Worm (Caenorhabditis elegans): ENCODE results near the gene dcaf-13.

Gene dcaf-13

DNA sequence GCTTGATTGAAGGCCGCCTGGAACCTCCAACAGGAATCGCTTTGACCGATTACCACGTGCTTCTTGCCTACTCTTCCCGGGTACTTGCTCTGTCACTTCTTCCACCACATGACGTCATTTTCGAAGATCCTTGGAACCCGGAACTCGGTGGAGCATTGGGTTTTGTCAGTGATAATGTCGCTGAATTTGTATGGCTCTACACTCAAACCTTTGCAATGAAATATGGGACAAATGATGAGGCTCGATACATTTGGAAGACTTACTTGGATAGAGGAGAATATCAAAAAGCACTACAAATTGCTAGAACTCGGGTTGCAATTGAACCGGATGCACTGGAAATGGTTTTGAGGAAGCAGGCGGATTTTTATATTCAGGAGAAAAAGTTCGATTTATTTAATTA is 38.1 kb upstream of the dcaf-13 start:
- TF ChIP-seq unc-62 (GFP tag; optimal IDR thresholded peaks at IDR 0.05) (no peak), zip-8 (tag; optimal IDR thresholded peaks at IDR 0.05) (no peak), ceh-83 (GFP tag; optimal IDR thresholded peaks at IDR 0.05) (no peak), bed-3 (GFP tag; optimal IDR thresholded peaks at IDR 0.05) (no peak), lin-13 (tag; optimal IDR thresholded peaks at IDR 0.05) (no peak), flh-1 (GFP tag; optimal IDR thresholded peaks at IDR 0.05) (no peak), sptf-1 (tag; optimal IDR thresholded peaks at IDR 0.05) (no peak), blmp-1 (tag; optimal IDR thresholded peaks at IDR 0.05) (no peak), nhr-2 (tag; optimal IDR thresholded peaks at IDR 0.05) (no peak), nhr-237 (tag; optimal IDR thresholded peaks at IDR 0.05) (no peak), lin-32 (GFP tag; optimal IDR thresholded peaks at IDR 0.05) (no peak), M03D4.4 (tag; optimal IDR thresholded peaks at IDR 0.05) (no peak)

ce11 chrII:4460851-4461250 is 36.1 kb upstream of the dcaf-13 start, which contains the start of the genes T12C9.7 and vps-18:
Gene T12C9.7, minus strand, starts transcription at chrII:4460951.
Gene vps-18, plus strand, starts transcription at chrII:4461130.
- no peak for TF ChIP-seq elt-1 (tag; optimal IDR thresholded peaks at IDR 0.05; ENCODE audit: borderline replicate concordance, insufficient read depth)
- TF ChIP-seq unc-120 (tag; optimal IDR thresholded peaks at IDR 0.05; ENCODE audit: poor library complexity, severe bottlenecking), result no peak
- no peak for TF ChIP-seq drap-1 (GFP tag; optimal IDR thresholded peaks at IDR 0.05)

DNA sequence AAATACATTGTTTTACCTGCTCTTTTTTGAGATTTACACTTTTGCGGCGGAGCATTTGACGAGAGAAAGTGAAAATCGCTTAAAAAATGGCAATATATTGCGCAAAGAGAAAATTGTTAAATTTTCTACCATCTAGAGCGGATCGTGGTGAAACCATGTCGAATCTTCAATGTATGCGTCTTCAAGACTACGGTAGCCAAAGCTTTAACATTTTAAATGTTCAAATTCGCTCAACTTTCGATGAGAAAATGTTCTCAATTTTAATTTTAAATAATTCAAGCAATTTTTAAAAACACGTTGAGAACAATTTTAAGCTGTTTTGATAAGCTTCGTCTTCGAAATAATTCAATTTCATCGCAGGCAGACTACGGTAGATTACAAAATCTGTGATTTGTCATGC is 35.6 kb upstream of the dcaf-13 start:
- no peak for TF ChIP-seq snpc-4 (tag; optimal IDR thresholded peaks at IDR 0.05)
- no peak for TF ChIP-seq bed-3 (GFP tag; optimal IDR thresholded peaks at IDR 0.05)
- TF ChIP-seq ham-2 (GFP tag; optimal IDR thresholded peaks at IDR 0.05), result no peak
- TF ChIP-seq sptf-1 (tag; optimal IDR thresholded peaks at IDR 0.05), result no peak
- TF ChIP-seq ceh-39 (tag; optimal IDR thresholded peaks at IDR 0.05), result no peak
- no peak for TF ChIP-seq drap-1 (GFP tag; optimal IDR thresholded peaks at IDR 0.05)

ce11 chrII:4456024-4456423 is 31.3 kb upstream of the dcaf-13 start:
- TF ChIP-seq ces-1 (GFP tag; optimal IDR thresholded peaks at IDR 0.05) (peak; percentile 45), tbx-8 (GFP tag; optimal IDR thresholded peaks at IDR 0.05) (no peak)

- TF ChIP-seq blmp-1 (tag; optimal IDR thresholded peaks at IDR 0.05) (no peak), mab-5 (tag; optimal IDR thresholded peaks at IDR 0.05) (no peak), lsy-2 (tag; optimal IDR thresholded peaks at IDR 0.05) (no peak), drap-1 (GFP tag; optimal IDR thresholded peaks at IDR 0.05) (no peak), nhr-237 (tag; optimal IDR thresholded peaks at IDR 0.05) (no peak), ceh-83 (GFP tag; optimal IDR thresholded peaks at IDR 0.05) (no peak), nhr-28 (tag; optimal IDR thresholded peaks at IDR 0.05) (no peak), sptf-1 (tag; optimal IDR thresholded peaks at IDR 0.05) (no peak), elt-3 (tag; optimal IDR thresholded peaks at IDR 0.05) (no peak), unc-120 (tag; optimal IDR thresholded peaks at IDR 0.05; ENCODE audit: poor library complexity, severe bottlenecking) (no peak), unc-39 (tag; optimal IDR thresholded peaks at IDR 0.05) (no peak), bed-3 (GFP tag; optimal IDR thresholded peaks at IDR 0.05) (no peak), nhr-76 (tag; optimal IDR thresholded peaks at IDR 0.05) (no peak), M03D4.4 (tag; optimal IDR thresholded peaks at IDR 0.05) (no peak), ceh-43 (GFP tag; optimal IDR thresholded peaks at IDR 0.05) (no peak)
These were observed 30.1 kb upstream of the dcaf-13 start for ce11 chrII:4454823-4455222.

- TF ChIP-seq lin-13 (tag; optimal IDR thresholded peaks at IDR 0.05) (no peak), ces-1 (GFP tag; optimal IDR thresholded peaks at IDR 0.05) (peak; percentile 55)
These were observed 28.8 kb upstream of the dcaf-13 start for ce11 chrII:4453453-4453852.

DNA sequence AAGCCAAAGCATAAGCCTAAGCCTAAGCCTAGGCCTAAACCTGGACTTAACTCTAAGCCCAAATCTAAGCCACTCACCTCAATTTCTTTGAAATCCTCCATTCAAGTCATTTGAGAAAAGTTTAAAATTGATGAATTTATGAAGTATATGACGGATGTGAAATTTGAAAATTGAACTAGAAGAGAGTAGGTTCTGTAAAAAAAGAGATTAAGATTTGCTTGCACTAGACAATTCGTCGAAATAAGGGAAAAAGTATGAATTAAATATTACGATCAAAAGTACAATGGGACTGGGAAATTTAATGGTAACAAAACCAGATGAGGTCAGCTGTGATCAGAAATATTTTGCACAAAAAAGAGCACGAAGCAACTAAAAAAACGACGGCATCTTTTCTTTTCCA is 28.3 kb upstream of the dcaf-13 start, which contains the start of gene twk-2:
Gene twk-2 (minus strand): TSS at position 101 of the 400 bp plus-strand sequence.
- no peak for TF ChIP-seq ham-2 (GFP tag; optimal IDR thresholded peaks at IDR 0.05)
- TF ChIP-seq lin-32 (GFP tag; optimal IDR thresholded peaks at IDR 0.05), result no peak
- TF ChIP-seq M03D4.4 (tag; optimal IDR thresholded peaks at IDR 0.05), result no peak
- TF ChIP-seq nhr-2 (tag; optimal IDR thresholded peaks at IDR 0.05), result no peak
- TF ChIP-seq ceh-43 (GFP tag; optimal IDR thresholded peaks at IDR 0.05), result no peak
- TF ChIP-seq mab-5 (tag; optimal IDR thresholded peaks at IDR 0.05), result no peak
- no peak for TF ChIP-seq elt-3 (tag; optimal IDR thresholded peaks at IDR 0.05)
- no peak for TF ChIP-seq zip-8 (tag; optimal IDR thresholded peaks at IDR 0.05)
- TF ChIP-seq snpc-4 (tag; optimal IDR thresholded peaks at IDR 0.05), result no peak
